Worm (Caenorhabditis elegans): ENCODE data around the gene zig-4.
A peak's percentile ranks its signal among the peaks of the same experiment; 100 is the strongest.

The zig-4 gene

DNA sequence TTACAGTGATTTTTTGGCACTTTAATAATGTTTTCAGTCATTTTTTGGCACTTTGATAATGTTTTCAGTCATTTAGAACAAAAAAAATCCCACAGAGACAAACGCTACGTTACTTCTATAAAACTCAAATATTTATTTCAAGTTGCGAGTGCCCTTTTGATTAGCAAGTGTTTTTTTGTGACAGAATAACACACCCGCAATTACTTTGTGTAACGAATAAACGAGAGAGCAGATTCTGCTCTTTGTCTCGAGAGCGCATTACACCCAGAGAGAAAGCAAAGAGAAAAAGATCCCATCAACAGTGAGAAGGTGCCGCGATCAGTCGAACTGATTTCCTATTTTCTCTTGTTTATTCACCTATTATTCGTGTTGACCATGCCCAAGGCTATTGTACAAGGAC is 41.2 kb upstream of the zig-4 start, which contains the start of gene pcyt-2.2:
Gene pcyt-2.2 (plus strand): TSS at position 301 of the 400 bp plus-strand sequence.
- TF ChIP-seq pax-3 (tag; optimal IDR thresholded peaks at IDR 0.05) (no peak), lin-14 (GFP tag; optimal IDR thresholded peaks at IDR 0.05) (peak; percentile 24)

DNA sequence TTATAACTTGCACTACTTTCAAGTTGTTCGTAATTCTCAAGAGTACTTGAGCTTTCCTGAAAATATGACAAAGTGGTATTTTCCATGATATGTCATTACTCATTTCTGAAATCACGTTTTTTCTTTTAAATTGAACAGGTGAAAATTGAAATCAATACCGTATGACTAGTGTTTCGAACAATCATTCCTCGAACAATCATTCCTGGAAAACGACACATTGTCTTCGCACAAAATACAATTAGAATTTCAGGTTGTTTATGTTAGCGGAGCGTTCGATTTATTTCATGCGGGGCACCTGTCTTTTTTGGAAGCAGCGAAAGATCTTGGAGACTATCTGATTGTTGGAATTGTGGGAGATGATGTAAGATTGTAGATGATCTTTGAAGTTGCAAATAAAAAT is 39.0 kb upstream of the zig-4 start:
- no peak for TF ChIP-seq lin-15B (tag; optimal IDR thresholded peaks at IDR 0.05)
- TF ChIP-seq ceh-8 (GFP tag; optimal IDR thresholded peaks at IDR 0.05), result no peak
- no peak for TF ChIP-seq lsy-2 (tag; optimal IDR thresholded peaks at IDR 0.05)
- TF ChIP-seq C34B4.2 (tag; optimal IDR thresholded peaks at IDR 0.05), result no peak
- no peak for TF ChIP-seq ceh-88 (GFP tag; IDR thresholded peaks at IDR 0.05)
- TF ChIP-seq ztf-11 (tag; optimal IDR thresholded peaks at IDR 0.05), result no peak
- TF ChIP-seq nhr-76 (tag; optimal IDR thresholded peaks at IDR 0.05), result no peak
- TF ChIP-seq nhr-19 (GFP tag; conservative IDR thresholded peaks at IDR 0.05), result no peak
- no peak for TF ChIP-seq vab-15 (tag; optimal IDR thresholded peaks at IDR 0.05)
- TF ChIP-seq nhr-237 (tag; optimal IDR thresholded peaks at IDR 0.05), result no peak
- TF ChIP-seq nhr-47 (tag; optimal IDR thresholded peaks at IDR 0.05), result peak; percentile 42
- no peak for TF ChIP-seq egl-27 (tag; optimal IDR thresholded peaks at IDR 0.05)
- no peak for TF ChIP-seq unc-86 (tag; optimal IDR thresholded peaks at IDR 0.05)
- TF ChIP-seq fkh-8 (tag; optimal IDR thresholded peaks at IDR 0.05), result peak; percentile 35
- TF ChIP-seq nhr-12 (tag; optimal IDR thresholded peaks at IDR 0.05), result no peak
- no peak for TF ChIP-seq ces-1 (GFP tag; optimal IDR thresholded peaks at IDR 0.05)
- TF ChIP-seq zag-1 (tag; optimal IDR thresholded peaks at IDR 0.05), result no peak
- TF ChIP-seq hlh-4 (tag; optimal IDR thresholded peaks at IDR 0.05), result peak; percentile 99
- TF ChIP-seq alr-1 (tag; optimal IDR thresholded peaks at IDR 0.05; ENCODE audit: borderline replicate concordance), result no peak
- TF ChIP-seq lin-14 (GFP tag; optimal IDR thresholded peaks at IDR 0.05), result no peak
- TF ChIP-seq pqm-1 (tag; optimal IDR thresholded peaks at IDR 0.05), result no peak
- TF ChIP-seq nhr-71 (tag; optimal IDR thresholded peaks at IDR 0.05), result peak; percentile 46
- TF ChIP-seq isw-1 (GFP tag; IDR thresholded peaks at IDR 0.05), result no peak
- no peak for TF ChIP-seq dpl-1 (GFP tag; optimal IDR thresholded peaks at IDR 0.05)
- TF ChIP-seq mab-9 (GFP tag; IDR thresholded peaks at IDR 0.05), result no peak
- no peak for TF ChIP-seq efl-1 (optimal IDR thresholded peaks at IDR 0.05)
- TF ChIP-seq efl-1 (GFP tag; optimal IDR thresholded peaks at IDR 0.05 in 1 of 2), result no peak

DNA sequence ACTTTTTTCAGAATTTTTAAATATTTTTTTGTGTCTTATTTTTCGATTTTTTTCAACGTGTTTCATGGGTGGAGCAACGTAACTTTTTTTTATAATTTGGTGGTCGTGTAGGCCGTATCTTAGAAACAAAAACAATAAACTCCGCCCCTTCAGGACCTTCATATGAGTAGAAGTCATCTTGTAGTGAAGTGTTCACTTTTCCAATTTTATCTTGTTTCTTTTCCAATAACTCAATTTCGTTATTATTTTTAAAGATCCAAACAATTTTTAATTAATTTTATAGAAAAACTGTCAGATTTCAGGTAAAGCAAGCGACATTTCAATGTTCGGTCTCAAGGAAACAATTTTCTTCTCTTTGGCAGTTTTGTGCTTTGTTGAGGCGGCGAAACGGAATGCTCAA is 36.3 kb upstream of the zig-4 start, which contains the start of gene C39D10.2:
Gene C39D10.2 (plus strand): TSS at position 301 of the 400 bp plus-strand sequence.
- TF ChIP-seq nhr-28 (tag; optimal IDR thresholded peaks at IDR 0.05), result no peak
- TF ChIP-seq ces-1 (GFP tag; optimal IDR thresholded peaks at IDR 0.05), result no peak
- no peak for TF ChIP-seq efl-3 (GFP tag; optimal IDR thresholded peaks at IDR 0.05)
- TF ChIP-seq Y116A8C.19 (tag; optimal IDR thresholded peaks at IDR 0.05; ENCODE audit: borderline replicate concordance), result no peak
- no peak for TF ChIP-seq nhr-84 (tag; optimal IDR thresholded peaks at IDR 0.05)
- no peak for TF ChIP-seq ceh-90 (tag; optimal IDR thresholded peaks at IDR 0.05)
- TF ChIP-seq unc-86 (tag; optimal IDR thresholded peaks at IDR 0.05), result no peak
- no peak for TF ChIP-seq ama-1 (optimal IDR thresholded peaks at IDR 0.05)
- no peak for TF ChIP-seq lin-15B (tag; optimal IDR thresholded peaks at IDR 0.05)
- no peak for TF ChIP-seq dsc-1 (tag; optimal IDR thresholded peaks at IDR 0.05)
- no peak for TF ChIP-seq vab-15 (tag; optimal IDR thresholded peaks at IDR 0.05)
- no peak for TF ChIP-seq lsy-2 (tag; optimal IDR thresholded peaks at IDR 0.05)
- no peak for TF ChIP-seq hlh-4 (tag; optimal IDR thresholded peaks at IDR 0.05)
- no peak for TF ChIP-seq nhr-12 (tag; optimal IDR thresholded peaks at IDR 0.05)
- no peak for TF ChIP-seq pqm-1 (tag; optimal IDR thresholded peaks at IDR 0.05)
- no peak for TF ChIP-seq lin-13 (GFP tag; optimal IDR thresholded peaks at IDR 0.05)
- no peak for TF ChIP-seq lir-3 (tag; optimal IDR thresholded peaks at IDR 0.05; ENCODE audit: poor library complexity)

DNA sequence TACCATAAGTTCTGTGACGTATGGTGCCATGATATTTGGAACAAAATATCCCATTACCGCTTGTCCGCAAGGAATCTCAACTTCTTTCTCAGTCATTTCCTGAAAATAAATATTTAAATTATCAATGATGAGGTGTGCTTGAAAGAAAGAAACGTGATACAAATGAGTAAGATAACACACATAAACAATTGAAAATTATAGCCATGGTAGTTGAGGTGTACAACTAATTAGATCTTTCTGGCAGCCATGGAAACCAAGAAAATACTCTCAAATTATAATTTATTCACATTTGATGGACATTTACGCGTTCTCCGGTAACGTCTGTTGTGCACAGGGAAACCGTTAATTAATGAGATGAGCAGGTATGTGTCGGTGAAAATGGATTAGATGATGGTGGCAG is 32.9 kb upstream of the zig-4 start, which contains the start of gene C39D10.5:
Gene C39D10.5 (minus strand): TSS at position 101 of the 400 bp plus-strand sequence.
- TF ChIP-seq mab-9 (GFP tag; IDR thresholded peaks at IDR 0.05) (no peak), sptf-1 (tag; optimal IDR thresholded peaks at IDR 0.05) (no peak), rnt-1 (tag; optimal IDR thresholded peaks at IDR 0.05) (no peak), unc-30 (tag; optimal IDR thresholded peaks at IDR 0.05) (no peak), ama-1 (optimal IDR thresholded peaks at IDR 0.05) (no peak), sox-4 (tag; optimal IDR thresholded peaks at IDR 0.05) (no peak), tbx-2 (tag; optimal IDR thresholded peaks at IDR 0.05) (no peak), nhr-237 (tag; optimal IDR thresholded peaks at IDR 0.05) (no peak), nhr-12 (tag; optimal IDR thresholded peaks at IDR 0.05) (no peak)
